Fruit fly (Drosophila melanogaster): ENCODE measurements around the gene prage.
A peak's percentile ranks its signal among the peaks of the same experiment; 100 is the strongest.

Gene prage

dm6 chrX:1854070-1854469 is 80.6 kb downstream of the prage start (continued):
- no peak for TF ChIP-seq hb (GFP tag; IDR thresholded peaks at IDR 0.05; ENCODE audit: partially characterized antibody)
- TF ChIP-seq Mrtf (GFP tag; IDR thresholded peaks at IDR 0.05) = no peak
- no peak for TF ChIP-seq gcm (GFP tag; optimal IDR thresholded peaks at IDR 0.05)
- TF ChIP-seq CG8765 (GFP tag; IDR thresholded peaks at IDR 0.05) = no peak
- TF ChIP-seq CG8359 (GFP tag; optimal IDR thresholded peaks at IDR 0.05; ENCODE audit: borderline replicate concordance) = no peak
- TF ChIP-seq h (optimal IDR thresholded peaks at IDR 0.05) = no peak
- peak; percentile 52 for TF ChIP-seq CG2875 (GFP tag; optimal IDR thresholded peaks at IDR 0.05)
- no peak for TF ChIP-seq ato (GFP tag; IDR thresholded peaks at IDR 0.05; ENCODE audit: partially characterized antibody)
- TF ChIP-seq hkb (optimal IDR thresholded peaks at IDR 0.05) = no peak
- peak; percentile 89 for TF ChIP-seq hkb (GFP tag; IDR thresholded peaks at IDR 0.05)
- 0 out of 2 replicates have a peak, but pooled peaks have one; percentile 24 for TF ChIP-seq danr (GFP tag; IDR thresholded peaks at IDR 0.05)
- no peak for TF ChIP-seq tin (GFP tag; optimal IDR thresholded peaks at IDR 0.05)
- no peak for TF ChIP-seq Dll (GFP tag; IDR thresholded peaks at IDR 0.05; ENCODE audit: partially characterized antibody)
- TF ChIP-seq D19B (GFP tag; optimal IDR thresholded peaks at IDR 0.05) = peak; percentile 56
- peak; percentile 51; the same call in 1 of the 2 replicates for TF ChIP-seq CG5953 (GFP tag; IDR thresholded peaks at IDR 0.05)
- no peak for TF ChIP-seq prd (optimal IDR thresholded peaks at IDR 0.05)
- 0 out of 3 replicates have a peak, but pooled peaks have one; percentile 20 for TF ChIP-seq prd (GFP tag; IDR thresholded peaks at IDR 0.05)
- peak; percentile 84 for TF ChIP-seq schlank (tag; optimal IDR thresholded peaks at IDR 0.05)
- no peak for TF ChIP-seq fd96Cb (tag; optimal IDR thresholded peaks at IDR 0.05)
- TF ChIP-seq fd64A (GFP tag; optimal IDR thresholded peaks at IDR 0.05) = no peak
- TF ChIP-seq slbo (GFP tag; IDR thresholded peaks at IDR 0.05) = peak; percentile 40
- TF ChIP-seq Blimp-1 (GFP tag; optimal IDR thresholded peaks at IDR 0.05) = no peak
- no peak for TF ChIP-seq amos (GFP tag; IDR thresholded peaks at IDR 0.05; ENCODE audit: partially characterized antibody)
- peak; percentile 11 for TF ChIP-seq tio (GFP tag; optimal IDR thresholded peaks at IDR 0.05)
- no peak for TF ChIP-seq gt (GFP tag; IDR thresholded peaks at IDR 0.05)
- TF ChIP-seq Lim3 (GFP tag; IDR thresholded peaks at IDR 0.05) = no peak
- peak; percentile 55 for TF ChIP-seq CG17359 (tag; optimal IDR thresholded peaks at IDR 0.05)
- TF ChIP-seq Doc2 (GFP tag; IDR thresholded peaks at IDR 0.05) = no peak
- no peak for TF ChIP-seq Xrp1 (GFP tag; IDR thresholded peaks at IDR 0.05)
- peak; percentile 42 for TF ChIP-seq Myb (GFP tag; optimal IDR thresholded peaks at IDR 0.05)
- TF ChIP-seq CG4282 (GFP tag; optimal IDR thresholded peaks at IDR 0.05) = peak; percentile 24
- TF ChIP-seq E2f2 (GFP tag; IDR thresholded peaks at IDR 0.05) = peak; percentile 51
- TF ChIP-seq CG34224 (GFP tag; IDR thresholded peaks at IDR 0.05; ENCODE audit: partially characterized antibody) = no peak
- peak; percentile 43 for TF ChIP-seq Bdp1 (GFP tag; optimal IDR thresholded peaks at IDR 0.05)
- no peak for TF ChIP-seq CG12236 (GFP tag; optimal IDR thresholded peaks at IDR 0.05)
- TF ChIP-seq bigmax (GFP tag; optimal IDR thresholded peaks at IDR 0.05) = peak; percentile 4
- TF ChIP-seq CG6254 (GFP tag; optimal IDR thresholded peaks at IDR 0.05) = no peak
- TF ChIP-seq CG9876 (GFP tag; optimal IDR thresholded peaks at IDR 0.05) = peak; percentile 37
- no peak for TF ChIP-seq lola (GFP tag; optimal IDR thresholded peaks at IDR 0.05)
- peak; percentile 73 for TF ChIP-seq CG11695 (GFP tag; IDR thresholded peaks at IDR 0.05)
- TF ChIP-seq gfzf (GFP tag; optimal IDR thresholded peaks at IDR 0.05) = no peak
- TF ChIP-seq CG13296 (GFP tag; optimal IDR thresholded peaks at IDR 0.05) = peak; percentile 91
- peak; percentile 15 for TF ChIP-seq CG7839 (tag; optimal IDR thresholded peaks at IDR 0.05)
- peak; percentile 23; the same call in 1 of the 2 replicates for TF ChIP-seq CG6689 (GFP tag; IDR thresholded peaks at IDR 0.05)
- peak; percentile 31 for TF ChIP-seq p53 (GFP tag; optimal IDR thresholded peaks at IDR 0.05)
- TF ChIP-seq NK7.1 (GFP tag; optimal IDR thresholded peaks at IDR 0.05) = peak; percentile 64
- TF ChIP-seq CG1529 (GFP tag; optimal IDR thresholded peaks at IDR 0.05) = no peak
- TF ChIP-seq Dek (tag; optimal IDR thresholded peaks at IDR 0.05) = peak; percentile 77
- no peak for TF ChIP-seq sisA (GFP tag; IDR thresholded peaks at IDR 0.05)
- TF ChIP-seq CG7987 (GFP tag; optimal IDR thresholded peaks at IDR 0.05) = peak; percentile 86
- peak; percentile 69 for TF ChIP-seq fd3F (GFP tag; optimal IDR thresholded peaks at IDR 0.05)

Measured in whole organism, embryonic.